Worm (Caenorhabditis elegans): ENCODE measurements around the gene F53G2.12.

F53G2.12 gene

DNA sequence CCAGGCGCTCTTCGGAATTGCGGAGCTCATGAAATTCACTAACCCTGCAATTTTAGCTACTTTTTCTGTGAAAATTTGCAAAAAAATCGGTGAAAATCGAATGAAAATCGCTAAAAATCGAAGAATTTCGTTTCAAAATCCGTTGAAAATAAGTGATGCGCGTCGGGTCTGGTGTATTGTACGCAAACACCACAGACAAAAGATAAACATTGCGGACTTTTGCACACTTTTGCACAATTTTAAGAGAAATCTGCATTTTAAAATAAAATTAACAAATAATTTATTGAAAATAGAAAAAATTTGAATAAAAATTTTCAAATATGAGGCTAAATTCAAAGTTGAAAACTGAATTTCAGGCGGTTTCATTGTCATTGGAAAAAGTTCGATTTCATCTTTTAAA, at the start of gene F53G2.12:
Gene F53G2.12, minus strand, starts transcription at position 44 of the 400 bp plus-strand sequence.
- peak; percentile 38 for TF ChIP-seq ces-1 (GFP tag; optimal IDR thresholded peaks at IDR 0.05)
- no peak for TF ChIP-seq mls-2 (tag; optimal IDR thresholded peaks at IDR 0.05)

DNA sequence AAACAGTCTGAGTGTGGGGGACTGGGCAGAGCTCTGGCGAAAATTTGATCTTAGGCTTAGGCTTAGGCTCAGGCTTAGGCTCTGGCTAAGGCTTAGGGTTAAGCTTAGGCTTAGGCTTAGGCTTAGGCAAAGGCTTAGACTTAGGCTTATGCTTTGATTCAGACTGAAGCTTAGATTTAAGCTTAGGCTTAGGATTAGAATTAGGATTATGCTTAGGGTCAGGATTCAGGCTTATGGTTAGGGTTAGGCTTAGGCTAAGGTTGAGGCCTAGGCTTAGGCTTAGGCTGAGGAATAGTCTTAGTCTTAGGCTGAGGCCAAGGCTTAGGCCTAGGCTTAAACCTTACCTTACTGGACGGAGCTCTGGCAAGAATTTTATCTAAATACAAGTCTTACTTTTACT, 48.0 kb upstream of the F53G2.12 start:
- TF ChIP-seq lsy-2 (tag; optimal IDR thresholded peaks at IDR 0.05) (no peak), ham-2 (GFP tag; optimal IDR thresholded peaks at IDR 0.05) (peak; percentile 12)

ce11 chrII:2525652-2526051, 46.8 kb upstream of the F53G2.12 start:
- TF ChIP-seq elt-3 (tag; optimal IDR thresholded peaks at IDR 0.05) (no peak), ham-2 (GFP tag; optimal IDR thresholded peaks at IDR 0.05) (peak; percentile 14), nhr-2 (tag; optimal IDR thresholded peaks at IDR 0.05) (no peak), sptf-1 (tag; optimal IDR thresholded peaks at IDR 0.05) (no peak), cnd-1 (tag; optimal IDR thresholded peaks at IDR 0.05) (no peak), unc-120 (tag; optimal IDR thresholded peaks at IDR 0.05; ENCODE audit: poor library complexity, severe bottlenecking) (no peak)

- TF ChIP-seq hlh-1 (tag; optimal IDR thresholded peaks at IDR 0.05) (no peak), lin-13 (tag; optimal IDR thresholded peaks at IDR 0.05) (no peak), cnd-1 (tag; optimal IDR thresholded peaks at IDR 0.05) (no peak), zip-8 (tag; optimal IDR thresholded peaks at IDR 0.05) (no peak), unc-120 (tag; optimal IDR thresholded peaks at IDR 0.05; ENCODE audit: poor library complexity, severe bottlenecking) (no peak), nhr-76 (tag; optimal IDR thresholded peaks at IDR 0.05) (no peak), nhr-12 (tag; optimal IDR thresholded peaks at IDR 0.05) (no peak), blmp-1 (tag; optimal IDR thresholded peaks at IDR 0.05) (no peak), ceh-39 (tag; optimal IDR thresholded peaks at IDR 0.05) (no peak), ceh-83 (GFP tag; optimal IDR thresholded peaks at IDR 0.05) (no peak), bed-3 (GFP tag; optimal IDR thresholded peaks at IDR 0.05) (no peak)
Observed at ce11 chrII:2521960-2522359, 43.1 kb upstream of the F53G2.12 start, which contains the start of gene bath-13. TSS of gene bath-13 (minus strand) at chrII:2522060.

DNA sequence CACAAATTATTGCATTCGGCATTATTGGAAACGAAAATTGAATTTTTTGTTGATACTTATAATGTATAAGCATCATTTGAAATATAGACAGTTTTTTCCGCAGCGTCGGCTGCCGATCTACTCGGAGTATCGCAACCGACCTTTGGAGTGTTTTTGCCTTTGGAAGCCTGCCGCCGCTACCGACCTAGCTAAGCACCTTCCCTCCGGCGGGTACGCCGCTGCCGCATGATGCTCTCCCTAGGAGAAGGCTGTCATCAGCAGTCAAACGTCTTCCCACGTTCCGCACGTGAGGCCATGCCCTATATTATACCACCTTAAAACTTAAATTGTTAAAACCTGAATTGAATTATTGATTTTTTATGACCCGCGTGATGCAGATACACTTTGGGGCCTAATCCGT, 39.6 kb upstream of the F53G2.12 start:
- TF ChIP-seq blmp-1 (tag; optimal IDR thresholded peaks at IDR 0.05) (no peak), hlh-1 (tag; optimal IDR thresholded peaks at IDR 0.05) (no peak), sptf-1 (tag; optimal IDR thresholded peaks at IDR 0.05) (no peak), ceh-83 (GFP tag; optimal IDR thresholded peaks at IDR 0.05) (no peak), mls-2 (tag; optimal IDR thresholded peaks at IDR 0.05) (no peak), snpc-4 (tag; optimal IDR thresholded peaks at IDR 0.05) (no peak), elt-1 (tag; optimal IDR thresholded peaks at IDR 0.05; ENCODE audit: borderline replicate concordance, insufficient read depth) (no peak), mab-5 (tag; optimal IDR thresholded peaks at IDR 0.05) (no peak), drap-1 (GFP tag; optimal IDR thresholded peaks at IDR 0.05) (no peak), pha-4 (tag; optimal IDR thresholded peaks at IDR 0.05) (no peak), lin-32 (GFP tag; optimal IDR thresholded peaks at IDR 0.05) (no peak), zip-8 (tag; optimal IDR thresholded peaks at IDR 0.05) (no peak)

DNA sequence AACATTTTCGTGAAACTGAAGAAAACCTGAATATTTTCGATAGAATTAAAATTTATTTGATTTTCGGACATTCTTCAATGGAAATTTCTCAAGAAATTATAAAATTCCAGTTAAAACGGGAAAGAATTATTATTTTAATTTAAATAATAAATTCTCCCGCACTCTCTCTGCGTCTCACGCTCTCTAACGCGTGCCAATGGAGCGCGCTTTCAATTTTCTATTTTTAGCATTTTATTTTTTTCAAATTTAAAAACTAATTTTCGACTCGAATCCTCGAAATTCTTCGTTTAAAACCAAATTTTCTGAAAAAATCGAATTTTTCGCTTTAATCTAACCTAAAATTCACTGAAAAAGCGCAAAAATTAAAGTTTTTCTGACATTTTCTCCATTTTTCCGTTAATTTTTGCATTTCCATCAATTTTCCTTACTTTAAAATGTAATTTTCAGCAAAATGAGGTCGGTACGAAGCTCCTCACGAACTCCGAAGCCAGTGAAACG, 25.6 kb upstream of the F53G2.12 start, which contains the start of gene gbas-1:
Gene gbas-1, plus strand, starts transcription at position 448 of the 498 bp plus-strand sequence.
- TF ChIP-seq nhr-237 (tag; optimal IDR thresholded peaks at IDR 0.05) (peak; percentile 2), ceh-39 (tag; optimal IDR thresholded peaks at IDR 0.05) (no peak), blmp-1 (tag; optimal IDR thresholded peaks at IDR 0.05) (no peak), ces-1 (GFP tag; optimal IDR thresholded peaks at IDR 0.05) (peak; percentile 34), unc-120 (tag; optimal IDR thresholded peaks at IDR 0.05; ENCODE audit: poor library complexity, severe bottlenecking) (peak; percentile 99)

- no peak for TF ChIP-seq lin-13 (tag; optimal IDR thresholded peaks at IDR 0.05)
- peak; percentile 44 for TF ChIP-seq lsy-2 (tag; optimal IDR thresholded peaks at IDR 0.05)
- no peak for TF ChIP-seq ham-2 (GFP tag; optimal IDR thresholded peaks at IDR 0.05)
Observed at ce11 chrII:2503703-2504430, 25.0 kb upstream of the F53G2.12 start.
